Worm (Caenorhabditis elegans): ENCODE results near the gene col-12.

DNA sequence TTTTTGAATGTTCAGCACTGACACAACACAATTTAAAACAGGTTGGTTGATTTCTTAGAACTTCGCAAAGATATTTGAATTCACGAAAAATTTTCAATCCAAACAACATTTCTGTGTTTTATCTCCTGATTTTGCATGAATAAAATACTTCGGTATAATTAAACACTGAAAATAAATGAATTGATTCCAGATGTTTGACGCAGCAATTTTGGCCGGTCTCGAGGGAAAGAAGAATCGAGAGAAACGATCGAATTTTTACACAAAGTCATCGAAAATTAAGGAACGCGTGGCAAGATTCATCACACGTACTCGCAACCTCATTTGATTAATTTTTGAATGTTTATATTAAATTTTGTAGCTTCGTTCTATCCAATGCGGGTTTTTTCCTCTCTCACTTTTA is 39.2 kb upstream of the col-12 start:
- no peak for TF ChIP-seq T22C8.4 (GFP tag; IDR thresholded peaks at IDR 0.05)
- no peak for TF ChIP-seq ref-1 (GFP tag; conservative IDR thresholded peaks at IDR 0.05)
